Fruit fly (Drosophila melanogaster) S2 (cell line): Measurements from ENCODE around the gene CG3032.
A peak's percentile ranks its signal among the peaks of the same experiment; 100 is the strongest.

Experiments used
- CG8478 ChIP-seq: fragments of >200 bp; optimal IDR thresholded peaks from 2 replicates; lab custom pipeline; 2018
- CTCF ChIP-seq, 2 experiments: fragments of >200 bp; optimal IDR thresholded peaks; 2 replicates each; lab custom pipeline; 2018

CG3032 gene

dm6 chrX:7013320-7014214, at the start of gene CG3032, which contains the start of gene CG4593:
CG3032 (minus strand) TSS chrX:7013881.
CG4593 (plus strand) TSS chrX:7013887.
- TF ChIP-seq CG8478 (lab: Kevin White, UChicago) (no peak), CTCF (optimal IDR thresholded peaks at IDR 0.05; lab: Kevin White, UChicago) (no peak)

- TF ChIP-seq CTCF (optimal IDR thresholded peaks at IDR 0.05; lab: Kevin White, UChicago) (no peak), CG8478 (lab: Kevin White, UChicago) (no peak)
These were observed 45.3 kb upstream of the CG3032 start for dm6 chrX:7058973-7059372.

dm6 chrX:7049087-7049486, 35.4 kb upstream of the CG3032 start, which contains the start of gene nullo:
nullo (plus strand) TSS chrX:7049476.
- TF ChIP-seq CG8478 (lab: Kevin White, UChicago) = no peak
- TF ChIP-seq CTCF (optimal IDR thresholded peaks at IDR 0.05; lab: Kevin White, UChicago) = no peak

dm6 chrX:7040205-7040866, 26.7 kb upstream of the CG3032 start, which contains the start of gene CG14427:
CG14427 (plus strand) TSS chrX:7040603.
- no peak for TF ChIP-seq CG8478 (lab: Kevin White, UChicago)

- TF ChIP-seq CG8478 (lab: Kevin White, UChicago) (no peak), CTCF (optimal IDR thresholded peaks at IDR 0.05; lab: Kevin White, UChicago) (no peak)
These were observed 23.4 kb upstream of the CG3032 start for dm6 chrX:7037061-7037460.

- TF ChIP-seq CG8478 (lab: Kevin White, UChicago) = no peak
- TF ChIP-seq CTCF (optimal IDR thresholded peaks at IDR 0.05; lab: Kevin White, UChicago) = no peak
These were observed 21.2 kb upstream of the CG3032 start for dm6 chrX:7034892-7035291.

dm6 chrX:7014931-7015428, 1.3 kb upstream of the CG3032 start:
- TF ChIP-seq CG8478 (lab: Kevin White, UChicago) (no peak), CTCF (optimal IDR thresholded peaks at IDR 0.05; lab: Kevin White, UChicago) (peak; percentile 93 to 94)

dm6 chrX:7011063-7011743, 2.5 kb downstream of the CG3032 start, which contains the start of the genes cm, sloth1 and sloth2:
cm (minus strand) TSS chrX:7011145.
sloth1 (plus strand) TSS chrX:7011357.
sloth2 (plus strand) TSS chrX:7011357.
- TF ChIP-seq CG8478 (lab: Kevin White, UChicago) (no peak), CTCF (optimal IDR thresholded peaks at IDR 0.05; lab: Kevin White, UChicago) (no peak)

dm6 chrX:7008102-7009087, 5.3 kb downstream of the CG3032 start:
- no peak for TF ChIP-seq CG8478 (lab: Kevin White, UChicago)
- TF ChIP-seq CTCF (optimal IDR thresholded peaks at IDR 0.05; lab: Kevin White, UChicago) = no peak

dm6 chrX:7007693-7008092, 6.0 kb downstream of the CG3032 start:
- TF ChIP-seq CTCF (optimal IDR thresholded peaks at IDR 0.05; lab: Kevin White, UChicago) (no peak), CG8478 (lab: Kevin White, UChicago) (no peak)

- TF ChIP-seq CG8478 (lab: Kevin White, UChicago) = no peak
- peak; percentile 60 to 72 for TF ChIP-seq CTCF (optimal IDR thresholded peaks at IDR 0.05; lab: Kevin White, UChicago)
These were observed 8.2 kb downstream of the CG3032 start for dm6 chrX:7005444-7005843.

dm6 chrX:7004101-7004700, 9.5 kb downstream of the CG3032 start:
- TF ChIP-seq CG8478 (lab: Kevin White, UChicago) (no peak), CTCF (optimal IDR thresholded peaks at IDR 0.05; lab: Kevin White, UChicago) (no peak)
